Worm (Caenorhabditis elegans): ENCODE results near the gene C06A6.4.

C06A6.4 gene

ce11 chrIV:7830151-7830550 is 1.1 kb upstream of the C06A6.4 start, which contains the start of gene mvb-12 (continued):
- peak; percentile 79 for TF ChIP-seq nhr-80 (tag; optimal IDR thresholded peaks at IDR 0.05)
- TF ChIP-seq hlh-12 (tag; optimal IDR thresholded peaks at IDR 0.05): no peak

DNA sequence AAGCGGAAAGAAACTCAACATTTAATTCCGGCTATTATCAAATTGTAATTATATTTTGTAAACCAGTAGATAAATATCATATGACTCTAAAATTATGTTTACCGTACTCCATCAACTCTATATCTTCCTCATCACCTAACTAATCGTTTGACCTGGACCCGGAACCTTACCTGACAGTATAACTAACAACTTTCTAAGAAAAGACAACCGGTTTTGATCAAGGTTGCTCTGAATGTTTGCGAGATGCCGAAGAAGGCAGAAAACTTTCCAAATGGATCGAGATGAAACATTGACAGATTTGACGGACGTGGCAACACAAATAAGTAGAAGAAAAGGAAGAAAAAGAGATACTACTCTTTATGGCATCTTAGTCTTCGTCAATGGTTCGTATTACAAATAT is 4.4 kb downstream of the C06A6.4 start:
- TF ChIP-seq ceh-58 (GFP tag; IDR thresholded peaks at IDR 0.05) (no peak), F22D6.2 (tag; optimal IDR thresholded peaks at IDR 0.05) (no peak), ztf-25 (GFP tag; IDR thresholded peaks at IDR 0.05) (no peak), nfyb-1 (GFP tag; IDR thresholded peaks at IDR 0.05) (no peak), B0261.1 (tag; optimal IDR thresholded peaks at IDR 0.05) (no peak), snpc-3.4 (tag; optimal IDR thresholded peaks at IDR 0.05) (no peak), mcd-1 (GFP tag; IDR thresholded peaks at IDR 0.05) (no peak), ets-4 (GFP tag; optimal IDR thresholded peaks at IDR 0.05) (no peak), F49E8.2 (tag; optimal IDR thresholded peaks at IDR 0.05; ENCODE audit: insufficient read depth) (no peak), Y53G8AR.9 (GFP tag; conservative IDR thresholded peaks at IDR 0.05) (no peak), madf-3 (GFP tag; IDR thresholded peaks at IDR 0.05) (no peak), ceh-79 (tag; optimal IDR thresholded peaks at IDR 0.05) (no peak), rcor-1 (GFP tag; IDR thresholded peaks at IDR 0.05) (no peak), nhr-90 (tag; optimal IDR thresholded peaks at IDR 0.05) (no peak), F55B11.4 (tag; optimal IDR thresholded peaks at IDR 0.05; ENCODE audit: borderline replicate concordance, insufficient read depth) (no peak), ekl-4 (GFP tag; IDR thresholded peaks at IDR 0.05) (no peak), cebp-1 (GFP tag; IDR thresholded peaks at IDR 0.05) (no peak), cebp-1 (tag; optimal IDR thresholded peaks at IDR 0.05) (no peak), mes-4 (tag; optimal IDR thresholded peaks at IDR 0.05) (no peak)

DNA sequence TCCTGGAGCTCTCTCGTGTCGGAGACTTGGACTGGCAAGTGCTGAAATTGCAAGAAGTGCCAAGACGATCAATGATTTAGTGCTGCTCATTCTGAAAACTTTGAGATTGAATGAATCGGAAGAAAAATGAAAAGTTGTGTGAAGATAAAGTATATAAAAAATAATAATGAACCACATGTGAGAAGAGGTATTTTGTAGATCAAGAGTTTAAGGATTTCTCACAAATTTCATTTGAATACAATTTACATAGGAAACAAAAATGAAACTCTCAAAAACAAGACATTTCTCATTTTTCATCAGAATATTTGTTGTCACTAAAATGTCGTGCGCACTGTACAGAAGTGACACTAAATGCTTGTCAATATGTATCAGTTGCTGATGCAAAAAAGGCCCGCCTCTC is 6.6 kb downstream of the C06A6.4 start, which contains the start of gene T14A8.2:
TSS of gene T14A8.2 (minus strand) at position 101 of the 400 bp plus-strand sequence.
- no peak for TF ChIP-seq ccch-3 (GFP tag; optimal IDR thresholded peaks at IDR 0.05)
- no peak for TF ChIP-seq dpff-1 (tag; optimal IDR thresholded peaks at IDR 0.05)
- no peak for TF ChIP-seq ztf-6 (GFP tag; IDR thresholded peaks at IDR 0.05)
- TF ChIP-seq ztf-3 (GFP tag; optimal IDR thresholded peaks at IDR 0.05): no peak
- TF ChIP-seq T26A5.8 (tag; optimal IDR thresholded peaks at IDR 0.05): no peak
- TF ChIP-seq F39B2.1 (GFP tag; IDR thresholded peaks at IDR 0.05): no peak
- TF ChIP-seq F52B5.7 (tag; optimal IDR thresholded peaks at IDR 0.05): no peak
- no peak for TF ChIP-seq unc-62 (GFP tag; optimal IDR thresholded peaks at IDR 0.05)
- TF ChIP-seq him-1 (tag; optimal IDR thresholded peaks at IDR 0.05): no peak
- TF ChIP-seq sdz-38 (tag; optimal IDR thresholded peaks at IDR 0.05): no peak

DNA sequence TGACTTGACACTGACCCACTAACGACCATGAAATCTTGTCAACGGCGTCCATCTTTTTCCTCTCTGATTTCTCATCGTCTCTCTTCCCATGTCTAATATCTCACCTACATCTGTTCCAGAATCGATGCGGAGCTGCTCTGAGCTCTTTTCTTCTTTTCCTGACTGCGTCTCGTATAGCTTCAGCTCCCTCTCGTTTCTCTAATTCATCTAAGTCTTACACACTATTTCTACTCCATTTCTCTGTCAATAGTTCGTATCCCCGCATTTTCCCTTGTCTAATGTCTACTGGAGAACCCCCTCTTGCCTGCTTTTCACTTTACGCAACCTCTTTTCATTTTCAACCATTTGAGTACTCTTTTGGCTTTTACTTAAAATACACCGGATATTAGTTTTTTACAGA is 11.2 kb downstream of the C06A6.4 start, which contains the start of gene ric-3:
TSS of gene ric-3 (plus strand) at position 400 of the 400 bp plus-strand sequence.
- TF ChIP-seq somi-1 (GFP tag; optimal IDR thresholded peaks at IDR 0.05): peak; percentile 30
- TF ChIP-seq tlf-1 (GFP tag; optimal IDR thresholded peaks at IDR 0.05): no peak
- TF ChIP-seq Y95B8A.8 (GFP tag; IDR thresholded peaks at IDR 0.05): no peak
- TF ChIP-seq F39B2.1 (GFP tag; IDR thresholded peaks at IDR 0.05): no peak
- no peak for TF ChIP-seq dox-1 (GFP tag; IDR thresholded peaks at IDR 0.05)
- no peak for TF ChIP-seq egrh-3 (GFP tag; IDR thresholded peaks at IDR 0.05)
- peak; percentile 9 for TF ChIP-seq lin-40 (tag; optimal IDR thresholded peaks at IDR 0.05)
- peak; percentile 82 for TF ChIP-seq hmg-1.2 (GFP tag; IDR thresholded peaks at IDR 0.05)
- TF ChIP-seq lir-1 (GFP tag; conservative IDR thresholded peaks at IDR 0.05): no peak
- no peak for TF ChIP-seq F52B5.7 (tag; optimal IDR thresholded peaks at IDR 0.05)
- TF ChIP-seq ceh-27 (GFP tag; optimal IDR thresholded peaks at IDR 0.05): peak; percentile 25
- no peak for TF ChIP-seq B0261.1 (tag; optimal IDR thresholded peaks at IDR 0.05)
- TF ChIP-seq attf-6 (GFP tag; IDR thresholded peaks at IDR 0.05): no peak
- TF ChIP-seq lin-35 (GFP tag; optimal IDR thresholded peaks at IDR 0.05): peak in 1 of 3 experiments; percentile 33
- TF ChIP-seq madf-6 (GFP tag; IDR thresholded peaks at IDR 0.05): no peak
- TF ChIP-seq mcd-1 (GFP tag; IDR thresholded peaks at IDR 0.05): 0 out of 2 replicates have a peak, but pooled peaks have one; percentile 17
- peak; percentile 35 for TF ChIP-seq K12H6.12 (tag; optimal IDR thresholded peaks at IDR 0.05)
- TF ChIP-seq cebp-1 (GFP tag; IDR thresholded peaks at IDR 0.05): no peak
- TF ChIP-seq cebp-1 (tag; optimal IDR thresholded peaks at IDR 0.05): peak; percentile 37
- TF ChIP-seq ztf-26 (tag; optimal IDR thresholded peaks at IDR 0.05): no peak
- no peak for TF ChIP-seq ztf-6 (GFP tag; IDR thresholded peaks at IDR 0.05)
- TF ChIP-seq unc-62 (GFP tag; optimal IDR thresholded peaks at IDR 0.05): no peak
- TF ChIP-seq attf-5 (GFP tag; optimal IDR thresholded peaks at IDR 0.05): no peak
